Fruit fly (Drosophila melanogaster) whole organism, embryonic: ENCODE data around the gene CG1943.
A peak's percentile ranks its signal among the peaks of the same experiment; 100 is the strongest.

ENCODE experiments used
- CG10267 ChIP-seq: fragments of 200-800 bp; sonication (Bioruptor generic); optimal IDR thresholded peaks from 2 replicates; lab custom pipeline; 2018; ENCODE audit warnings: missing biosample characterization, mild to moderate bottlenecking, missing genetic modification characterization, moderate library complexity
- CG10274 ChIP-seq: fragments of 200-800 bp; sonication (Bioruptor generic); optimal IDR thresholded peaks from 3 replicates; lab custom pipeline; 2017; ENCODE audit warnings: missing biosample characterization, mild to moderate bottlenecking, missing genetic modification characterization
- CG10543 ChIP-seq: fragments of 200-800 bp; sonication (Bioruptor generic); optimal IDR thresholded peaks from 3 replicates; lab custom pipeline; 2017; ENCODE audit warnings: missing biosample characterization, mild to moderate bottlenecking, missing genetic modification characterization, moderate library complexity
- CG11085 ChIP-seq: fragments of 200-800 bp; sonication (Bioruptor generic); IDR thresholded peaks from 2 replicates; pipeline ENCODE4 v1.3.6; 2022; ENCODE audit warnings: missing biosample characterization, missing genetic modification characterization
- CG11696 ChIP-seq: fragments of 200-800 bp; sonication (Bioruptor generic); IDR thresholded peaks from 2 replicates; pipeline ENCODE4 v1.3.6; 2022; ENCODE audit warnings: missing biosample characterization, missing genetic modification characterization
- CG12299 ChIP-seq: fragments of 200-800 bp; sonication (Bioruptor generic); optimal IDR thresholded peaks from 2 replicates; lab custom pipeline; 2018; ENCODE audit warnings: missing biosample characterization, mild to moderate bottlenecking, missing genetic modification characterization
- CG15514 ChIP-seq: fragments of 200-800 bp; sonication (Bioruptor generic); optimal IDR thresholded peaks from 3 replicates; lab custom pipeline; 2017; ENCODE audit warnings: missing biosample characterization, missing genetic modification characterization, mild to moderate bottlenecking, moderate library complexity, missing genetic modification reagents
- CG1603 ChIP-seq: fragments of 200-800 bp; sonication (Bioruptor generic); optimal IDR thresholded peaks from 2 replicates; lab custom pipeline; 2019; ENCODE audit warnings: missing biosample characterization, mild to moderate bottlenecking, missing genetic modification characterization, moderate library complexity
- CG17359 ChIP-seq: fragments of 200-800 bp; sonication (Bioruptor generic); optimal IDR thresholded peaks from 3 replicates; lab custom pipeline; 2018; ENCODE audit warnings: missing biosample characterization, mild to moderate bottlenecking, missing genetic modification characterization, moderate library complexity
- CG18262 ChIP-seq: fragments of 200-800 bp; optimal IDR thresholded peaks from 3 replicates; lab custom pipeline; 2019; ENCODE audit warnings: missing biosample characterization, mild to moderate bottlenecking, missing genetic modification characterization, moderate library complexity
- CG31441 ChIP-seq: fragments of 200-800 bp; sonication (Bioruptor generic); IDR thresholded peaks from 2 replicates; pipeline ENCODE4 v1.3.6; 2022; ENCODE audit warnings: missing biosample characterization, missing genetic modification characterization
- CG3163 ChIP-seq: fragments of 200-800 bp; sonication (Bioruptor generic); optimal IDR thresholded peaks from 3 replicates; lab custom pipeline; 2016; ENCODE audit warnings: missing biosample characterization, missing genetic modification characterization
- CG6813 ChIP-seq: fragments of 200-800 bp; sonication (Bioruptor generic); optimal IDR thresholded peaks from 2 replicates; lab custom pipeline; 2017; ENCODE audit warnings: missing biosample characterization, missing genetic modification characterization, mild to moderate bottlenecking, moderate library complexity, missing genetic modification reagents
- CG8089 ChIP-seq: fragments of 200-800 bp; sonication (Bioruptor generic); optimal IDR thresholded peaks from 3 replicates; lab custom pipeline; 2016; ENCODE audit warnings: missing biosample characterization, missing genetic modification characterization
- CG8924 ChIP-seq: fragments of 200-800 bp; optimal IDR thresholded peaks from 3 replicates; lab custom pipeline; 2019; ENCODE audit warnings: missing biosample characterization, mild to moderate bottlenecking, missing genetic modification characterization, moderate library complexity
- Chrac-16 ChIP-seq: fragments of 200-800 bp; sonication (Bioruptor generic); optimal IDR thresholded peaks from 3 replicates; lab custom pipeline; 2016; ENCODE audit warnings: missing biosample characterization, missing genetic modification characterization
- Ets65A ChIP-seq: fragments of 200-800 bp; sonication (Bioruptor generic); peaks from one replicate; lab custom pipeline; 2016; ENCODE audit warnings: missing biosample characterization, missing genetic modification characterization
- H2.0 ChIP-seq: fragments of 200-800 bp; sonication (Bioruptor generic); IDR thresholded peaks from 2 replicates; pipeline ENCODE4 v1.3.6; 2022; ENCODE audit warnings: missing biosample characterization, missing genetic modification characterization
- HLHmδ ChIP-seq: fragments of 200-800 bp; sonication (Bioruptor generic); optimal IDR thresholded peaks from 2 replicates; lab custom pipeline; 2018; ENCODE audit warnings: missing biosample characterization, mild to moderate bottlenecking, missing genetic modification characterization, moderate library complexity
- Jarid2 ChIP-seq: fragments of 200-800 bp; sonication (Bioruptor generic); optimal IDR thresholded peaks from 3 replicates; lab custom pipeline; 2017; ENCODE audit warnings: mild to moderate bottlenecking, missing biosample characterization, missing genetic modification reagents, missing genetic modification characterization
- Lhr ChIP-seq: fragments of 200-800 bp; sonication (Bioruptor generic); optimal IDR thresholded peaks from 3 replicates; lab custom pipeline; 2017; ENCODE audit warnings: mild to moderate bottlenecking, missing biosample characterization, missing genetic modification reagents, missing genetic modification characterization
- MESR4 ChIP-seq: fragments of 200-800 bp; sonication (Bioruptor generic); optimal IDR thresholded peaks from 2 replicates; lab custom pipeline; 2018; ENCODE audit warnings: missing biosample characterization, mild to moderate bottlenecking, missing genetic modification characterization, moderate library complexity
- MTF-1 ChIP-seq: fragments of 200-800 bp; sonication (Bioruptor generic); optimal IDR thresholded peaks from 2 replicates; lab custom pipeline; 2018; ENCODE audit warnings: missing biosample characterization, mild to moderate bottlenecking, missing genetic modification characterization, borderline replicate concordance
- NC2α ChIP-seq: fragments of 200-800 bp; sonication (Bioruptor generic); optimal IDR thresholded peaks from 2 replicates; lab custom pipeline; 2016; ENCODE audit warnings: missing biosample characterization, missing genetic modification characterization
- NFAT ChIP-seq: fragments of 200-800 bp; sonication (Bioruptor generic); IDR thresholded peaks from 2 replicates; pipeline ENCODE4 v1.3.6; 2022; ENCODE audit warnings: missing biosample characterization, missing genetic modification characterization
- NfI ChIP-seq: fragments of 200-800 bp; sonication (Bioruptor generic); optimal IDR thresholded peaks from 3 replicates; lab custom pipeline; 2018; ENCODE audit warnings: missing biosample characterization, mild to moderate bottlenecking, missing genetic modification characterization, moderate library complexity
- Ptx1 ChIP-seq: fragments of 200-800 bp; sonication (Bioruptor generic); IDR thresholded peaks from 2 replicates; pipeline ENCODE4 v1.3.6; 2022; ENCODE audit warnings: missing biosample characterization, missing genetic modification characterization
- Sox100B ChIP-seq: fragments of 200-800 bp; sonication (Bioruptor generic); optimal IDR thresholded peaks from 3 replicates; lab custom pipeline; 2018; ENCODE audit warnings: missing biosample characterization, mild to moderate bottlenecking, missing genetic modification characterization
- Sry-β ChIP-seq: fragments of 200-800 bp; sonication (Bioruptor generic); optimal IDR thresholded peaks from 2 replicates; lab custom pipeline; 2018; ENCODE audit warnings: missing biosample characterization, mild to moderate bottlenecking, missing genetic modification characterization, moderate library complexity
- Usf ChIP-seq: fragments of 200-800 bp; sonication (Bioruptor generic); optimal IDR thresholded peaks from 2 replicates; lab custom pipeline; 2017; ENCODE audit warnings: missing genotype, missing biosample characterization, missing genetic modification characterization
- danr ChIP-seq: fragments of 200-800 bp; sonication (Bioruptor generic); IDR thresholded peaks from 2 replicates; pipeline ENCODE4 v1.3.6; 2022; ENCODE audit warnings: missing biosample characterization, missing genetic modification characterization
- disco-r ChIP-seq: fragments of 200-800 bp; sonication (Bioruptor generic); optimal IDR thresholded peaks from 2 replicates; lab custom pipeline; 2016; ENCODE audit warnings: missing biosample characterization, missing genetic modification characterization
- dmrt11E ChIP-seq: fragments of 200-800 bp; sonication (Bioruptor generic); optimal IDR thresholded peaks from 3 replicates; lab custom pipeline; 2018; ENCODE audit warnings: missing biosample characterization, mild to moderate bottlenecking, missing genetic modification characterization, moderate library complexity
- emc ChIP-seq: fragments of 200-800 bp; sonication (Bioruptor generic); optimal IDR thresholded peaks from 2 replicates; lab custom pipeline; 2016; ENCODE audit warnings: missing biosample characterization, missing genetic modification characterization
- exex ChIP-seq: fragments of 200-800 bp; sonication (Bioruptor generic); optimal IDR thresholded peaks from 4 replicates; lab custom pipeline; 2018; ENCODE audit warnings: missing biosample characterization, mild to moderate bottlenecking, missing genetic modification characterization, moderate library complexity
- eyg ChIP-seq: fragments of 200-800 bp; sonication (Bioruptor generic); optimal IDR thresholded peaks from 3 replicates; lab custom pipeline; 2016; ENCODE audit warnings: missing biosample characterization, missing genetic modification characterization
- fd102C ChIP-seq: fragments of 200-800 bp; sonication (Bioruptor generic); optimal IDR thresholded peaks from 2 replicates; lab custom pipeline; 2018; ENCODE audit warnings: missing biosample characterization, mild to moderate bottlenecking, missing genetic modification characterization, moderate library complexity
- fd3F ChIP-seq: fragments of 200-800 bp; sonication (Bioruptor generic); optimal IDR thresholded peaks from 2 replicates; lab custom pipeline; 2018; ENCODE audit warnings: missing biosample characterization, mild to moderate bottlenecking, missing genetic modification characterization, moderate library complexity
- grn ChIP-seq: fragments of 200-800 bp; sonication (Bioruptor generic); optimal IDR thresholded peaks from 3 replicates; lab custom pipeline; 2017; ENCODE audit warnings: missing biosample characterization, missing genetic modification characterization
- gsb-n ChIP-seq: fragments of 200-800 bp; sonication (Bioruptor generic); optimal IDR thresholded peaks from 3 replicates; lab custom pipeline; 2018; ENCODE audit warnings: missing biosample characterization, mild to moderate bottlenecking, missing genetic modification characterization
- kay ChIP-seq: fragments of 200-800 bp; sonication (Bioruptor generic); optimal IDR thresholded peaks from 2 replicates; lab custom pipeline; 2016; ENCODE audit warnings: missing biosample characterization, missing genetic modification characterization
- p53 ChIP-seq: fragments of 200-800 bp; sonication (Bioruptor generic); optimal IDR thresholded peaks from 2 replicates; lab custom pipeline; 2016; ENCODE audit warnings: missing biosample characterization, missing genetic modification characterization
- pb ChIP-seq: fragments of 200-800 bp; sonication (Bioruptor generic); optimal IDR thresholded peaks from 3 replicates; lab custom pipeline; 2016; ENCODE audit warnings: missing biosample characterization, missing genetic modification characterization
- pzg ChIP-seq: fragments of 200-800 bp; sonication (Bioruptor generic); optimal IDR thresholded peaks from 3 replicates; lab custom pipeline; 2018; ENCODE audit warnings: missing biosample characterization, mild to moderate bottlenecking, missing genetic modification characterization, moderate library complexity
- ranshi ChIP-seq: fragments of 200-800 bp; sonication (Bioruptor generic); IDR thresholded peaks from 2 replicates; pipeline ENCODE4 v1.3.6; 2022; ENCODE audit warnings: missing biosample characterization, missing genetic modification characterization
- row ChIP-seq: fragments of 200-800 bp; sonication (Bioruptor generic); IDR thresholded peaks from 3 replicates; pipeline ENCODE4 v1.3.6; 2022; ENCODE audit warnings: missing biosample characterization, missing genetic modification characterization
- sim ChIP-seq: fragments of 200-800 bp; sonication (Bioruptor generic); IDR thresholded peaks from 2 replicates; pipeline ENCODE4 v1.3.6; 2022; ENCODE audit warnings: missing biosample characterization, missing genetic modification characterization
- slou ChIP-seq: fragments of 200-800 bp; sonication (Bioruptor generic); optimal IDR thresholded peaks from 3 replicates; lab custom pipeline; 2016; ENCODE audit warnings: missing biosample characterization, missing genetic modification characterization
- sqz ChIP-seq: fragments of 200-800 bp; sonication (Bioruptor generic); optimal IDR thresholded peaks from 3 replicates; lab custom pipeline; 2018; ENCODE audit warnings: missing biosample characterization, mild to moderate bottlenecking, missing genetic modification characterization
- stc ChIP-seq: fragments of 200-800 bp; sonication (Bioruptor generic); IDR thresholded peaks from 2 replicates; pipeline ENCODE4 v1.3.6; 2022; ENCODE audit warnings: missing biosample characterization, missing genetic modification characterization
- trem ChIP-seq: fragments of 200-800 bp; optimal IDR thresholded peaks from 3 replicates; lab custom pipeline; 2019; ENCODE audit warnings: missing biosample characterization, mild to moderate bottlenecking, missing genetic modification characterization, moderate library complexity
- vnd ChIP-seq: fragments of 200-800 bp; sonication (Bioruptor generic); IDR thresholded peaks from 3 replicates; pipeline ENCODE4 v1.3.6; 2022; ENCODE audit warnings: missing biosample characterization, missing genetic modification characterization; ENCODE audit not compliant: partially characterized antibody

The CG1943 gene

dm6 chr3R:7093592-7093991 is 18.9 kb downstream of the CG1943 start (continued):
- peak; percentile 32 for TF ChIP-seq pzg (GFP tag; lab: Kevin White, UChicago)
- TF ChIP-seq CG1603 (tag; lab: Kevin White, UChicago) = no peak
- no peak for TF ChIP-seq NfI
- no peak for TF ChIP-seq Ets65A (GFP tag; lab: Kevin White, UChicago)
- no peak for TF ChIP-seq NC2α (GFP tag; lab: Kevin White, UChicago)
- no peak for TF ChIP-seq MTF-1
- TF ChIP-seq trem (tag; lab: Kevin White, UChicago) = peak; percentile 27
- no peak for TF ChIP-seq danr
- TF ChIP-seq gsb-n (tag; lab: Kevin White, UChicago) = no peak
- TF ChIP-seq exex = no peak
- no peak for TF ChIP-seq ranshi (GFP tag; lab: Robert Waterston, UW)
- no peak for TF ChIP-seq Lhr
- TF ChIP-seq sqz = no peak
- no peak for TF ChIP-seq fd102C (GFP tag; lab: Kevin White, UChicago)
- no peak for TF ChIP-seq CG11085
- no peak for TF ChIP-seq p53 (GFP tag; lab: Kevin White, UChicago)
- no peak for TF ChIP-seq kay (GFP tag; lab: Kevin White, UChicago)
- peak; percentile 71 for TF ChIP-seq CG31441 (GFP tag; lab: Robert Waterston, UW)
- peak; percentile 1 for TF ChIP-seq CG8924 (tag; lab: Kevin White, UChicago)
- TF ChIP-seq H2.0 (GFP tag; lab: Robert Waterston, UW) = no peak
- peak; percentile 91 for TF ChIP-seq row
- no peak for TF ChIP-seq eyg (GFP tag; lab: Kevin White, UChicago)
- TF ChIP-seq CG6813 = no peak
- TF ChIP-seq CG10267 (tag; lab: Kevin White, UChicago) = peak; percentile 29
- peak; percentile 37; the same call in 1 of the 2 replicates for TF ChIP-seq NFAT (GFP tag; lab: Robert Waterston, UW)
- TF ChIP-seq emc (GFP tag; lab: Kevin White, UChicago) = no peak
- no peak for TF ChIP-seq sim (GFP tag; lab: Robert Waterston, UW)
- TF ChIP-seq disco-r (GFP tag; lab: Kevin White, UChicago) = no peak
- no peak for TF ChIP-seq Sox100B (GFP tag; lab: Kevin White, UChicago)
- peak; percentile 18 for TF ChIP-seq dmrt11E (tag; lab: Kevin White, UChicago)
- TF ChIP-seq CG10274 (GFP tag; lab: Kevin White, UChicago) = no peak
- no peak for TF ChIP-seq Usf (GFP tag; lab: Kevin White, UChicago)
- no peak for TF ChIP-seq fd3F (GFP tag; lab: Kevin White, UChicago)
- no peak for TF ChIP-seq CG10543 (GFP tag; lab: Kevin White, UChicago)
- peak; percentile 12 for TF ChIP-seq Chrac-16 (GFP tag; lab: Kevin White, UChicago)
- no peak for TF ChIP-seq Jarid2 (GFP tag; lab: Kevin White, UChicago)
- TF ChIP-seq CG17359 (tag; lab: Kevin White, UChicago) = no peak
- TF ChIP-seq CG15514 (GFP tag; lab: Kevin White, UChicago) = peak; percentile 95
- no peak for TF ChIP-seq CG3163 (GFP tag; lab: Kevin White, UChicago)
- TF ChIP-seq CG12299 (tag; lab: Kevin White, UChicago) = no peak
- TF ChIP-seq CG8089 (GFP tag; lab: Kevin White, UChicago) = no peak
- TF ChIP-seq CG18262 (tag; lab: Kevin White, UChicago) = peak; percentile 28
- TF ChIP-seq HLHmδ (GFP tag; lab: Kevin White, UChicago) = no peak
- no peak for TF ChIP-seq stc
- TF ChIP-seq Ptx1 (GFP tag; lab: Robert Waterston, UW) = peak; percentile 14; the same call in 1 of the 2 replicates
- no peak for TF ChIP-seq slou (GFP tag; lab: Kevin White, UChicago)
- no peak for TF ChIP-seq grn
- TF ChIP-seq vnd (GFP tag; lab: Robert Waterston, UW) = no peak
- TF ChIP-seq CG11696 = no peak
- no peak for TF ChIP-seq MESR4 (GFP tag; lab: Kevin White, UChicago)
- TF ChIP-seq Sry-β = no peak
- TF ChIP-seq pb (GFP tag; lab: Kevin White, UChicago) = no peak
